Fruit fly (Drosophila melanogaster): ENCODE data around the gene phu.

phu gene

dm6 chr3R:9496748-9497147 lies 2.1 kb downstream of the phu start (continued):
- TF ChIP-seq NfI (GFP tag; optimal IDR thresholded peaks at IDR 0.05) (peak; percentile 87), CG10274 (GFP tag; optimal IDR thresholded peaks at IDR 0.05) (no peak), peb (GFP tag; IDR thresholded peaks at IDR 0.05) (no peak), Hsf (GFP tag; optimal IDR thresholded peaks at IDR 0.05) (peak; percentile 85), ro (GFP tag; IDR thresholded peaks at IDR 0.05) (no peak), CG1603 (tag; optimal IDR thresholded peaks at IDR 0.05) (peak; percentile 90), CG12744 (GFP tag; optimal IDR thresholded peaks at IDR 0.05) (peak; percentile 76), CG15514 (GFP tag; optimal IDR thresholded peaks at IDR 0.05) (peak; percentile 91), CG4854 (GFP tag; optimal IDR thresholded peaks at IDR 0.05) (peak; percentile 89), CG4328 (GFP tag; optimal IDR thresholded peaks at IDR 0.05) (peak; percentile 36), trem (tag; optimal IDR thresholded peaks at IDR 0.05) (peak; percentile 84), CG18764 (GFP tag; optimal IDR thresholded peaks at IDR 0.05) (no peak), sqz (GFP tag; optimal IDR thresholded peaks at IDR 0.05) (no peak), Blimp-1 (GFP tag; optimal IDR thresholded peaks at IDR 0.05) (peak; percentile 22), CG17912 (GFP tag; optimal IDR thresholded peaks at IDR 0.05) (peak; percentile 75), CG17359 (tag; optimal IDR thresholded peaks at IDR 0.05) (peak; percentile 64), D (optimal IDR thresholded peaks at IDR 0.05) (no peak), D (GFP tag; optimal IDR thresholded peaks at IDR 0.05) (no peak), CG42726 (GFP tag; IDR thresholded peaks at IDR 0.05; ENCODE audit: partially characterized antibody) (peak; percentile 71), CG34376 (GFP tag; optimal IDR thresholded peaks at IDR 0.05) (peak; percentile 90), al (GFP tag; IDR thresholded peaks at IDR 0.05) (peak; percentile 67), Optix (GFP tag; IDR thresholded peaks at IDR 0.05) (no peak), zf30C (GFP tag; optimal IDR thresholded peaks at IDR 0.05) (no peak), wek (GFP tag; optimal IDR thresholded peaks at IDR 0.05) (peak; percentile 19), Xbp1 (GFP tag; optimal IDR thresholded peaks at IDR 0.05) (peak; percentile 78), CG1602 (GFP tag; optimal IDR thresholded peaks at IDR 0.05) (peak; percentile 58), Med (GFP tag) (peak; percentile 99), zen (tag; optimal IDR thresholded peaks at IDR 0.05) (peak; percentile 64), Hmr (GFP tag; optimal IDR thresholded peaks at IDR 0.05) (peak; percentile 94), repo (GFP tag; optimal IDR thresholded peaks at IDR 0.05) (peak; percentile 38), knrl (GFP tag; IDR thresholded peaks at IDR 0.05; ENCODE audit: partially characterized antibody) (peak; percentile 69; the same call in 1 of the 3 replicates), CG17361 (GFP tag; IDR thresholded peaks at IDR 0.05) (peak; percentile 65), sim (GFP tag; IDR thresholded peaks at IDR 0.05) (no peak), CG12155 (GFP tag; optimal IDR thresholded peaks at IDR 0.05) (peak; percentile 78), bsh (GFP tag; optimal IDR thresholded peaks at IDR 0.05) (peak in 1 of 2 experiments; percentile 40), Usf (GFP tag; optimal IDR thresholded peaks at IDR 0.05) (peak; percentile 46), CG18619 (GFP tag; optimal IDR thresholded peaks at IDR 0.05) (peak; percentile 70), HLH54F (GFP tag; optimal IDR thresholded peaks at IDR 0.05) (peak; percentile 88), Opbp (GFP tag; IDR thresholded peaks at IDR 0.05; ENCODE audit: partially characterized antibody) (peak; percentile 70), CG10462 (GFP tag; optimal IDR thresholded peaks at IDR 0.05) (no peak), Asciz (GFP tag; optimal IDR thresholded peaks at IDR 0.05) (no peak), CG7839 (tag; optimal IDR thresholded peaks at IDR 0.05) (peak; percentile 62), vvl (GFP tag; IDR thresholded peaks at IDR 0.05) (peak; percentile 89), insv (GFP tag; optimal IDR thresholded peaks at IDR 0.05) (peak in 1 of 2 experiments; percentile 70), CG12236 (GFP tag; optimal IDR thresholded peaks at IDR 0.05) (peak; percentile 12), Elba2 (GFP tag; optimal IDR thresholded peaks at IDR 0.05) (peak; percentile 4), CHES-1-like (GFP tag; optimal IDR thresholded peaks at IDR 0.05) (peak; percentile 82), CG3065 (GFP tag; optimal IDR thresholded peaks at IDR 0.05) (peak; percentile 18), scrt (GFP tag; optimal IDR thresholded peaks at IDR 0.05) (no peak), Rx (GFP tag; IDR thresholded peaks at IDR 0.05) (0 out of 2 replicates have a peak, but pooled peaks have one; percentile 23)
